Worm (Caenorhabditis elegans) whole organism, late embryonic: Measurements from ENCODE around the gene F28H7.3.

Experiments used
- ceh-34 ChIP-seq: sonication (generic microtip); optimal IDR thresholded peaks from 2 replicates; lab custom pipeline; 2016; ENCODE audit warnings: mild to moderate bottlenecking, missing genetic modification characterization, missing compliant biosample characterization
- hlh-30 ChIP-seq: sonication (generic microtip); optimal IDR thresholded peaks from 2 replicates; lab custom pipeline; 2017; ENCODE audit warnings: antibody characterized with exemption, missing genetic modification characterization, missing compliant biosample characterization; ENCODE audit not compliant: insufficient read depth
- ref-2 ChIP-seq: sonication (generic microtip); optimal IDR thresholded peaks from 2 replicates; lab custom pipeline; 2016; ENCODE audit warnings: missing genetic modification characterization, missing compliant biosample characterization
- sox-2 ChIP-seq: fragments of 200-800 bp; sonication (Bioruptor generic); IDR thresholded peaks from 2 replicates; pipeline ENCODE4 v1.3.6; 2022; ENCODE audit warnings: missing genetic modification reagents, missing genetic modification characterization, missing compliant biosample characterization

ce11 chrV:10798090-10798489, 47.5 kb upstream of the F28H7.3 start, which contains the start of gene srh-184:
- no peak for TF ChIP-seq hlh-30 (tag; lab: Kevin White, UChicago)
- TF ChIP-seq ref-2 (tag; lab: Kevin White, UChicago), result no peak
- no peak for TF ChIP-seq sox-2 (GFP tag; lab: Robert Waterston, UW)
- TF ChIP-seq ceh-34 (tag; lab: Kevin White, UChicago), result no peak
